Fruit fly (Drosophila melanogaster) whole organism, embryonic: ENCODE results near the gene RIOK2.
A peak's percentile ranks its signal among the peaks of the same experiment; 100 is the strongest.

Experiments
- B-H2 ChIP-seq: fragments of 200-800 bp; sonication (Bioruptor generic); optimal IDR thresholded peaks from 2 replicates; lab custom pipeline; 2018; ENCODE audit warnings: missing biosample characterization, mild to moderate bottlenecking, missing genetic modification characterization
- CG10209 ChIP-seq: fragments of 200-800 bp; sonication (Bioruptor generic); optimal IDR thresholded peaks from 3 replicates; lab custom pipeline; 2017; ENCODE audit warnings: missing biosample characterization, mild to moderate bottlenecking, missing genetic modification characterization, missing genetic modification reagents
- CG12219 ChIP-seq: fragments of 200-800 bp; sonication (Bioruptor generic); optimal IDR thresholded peaks from 3 replicates; lab custom pipeline; 2018; ENCODE audit warnings: missing biosample characterization, mild to moderate bottlenecking, missing genetic modification characterization
- CG13894 ChIP-seq: fragments of 200-800 bp; sonication (Bioruptor generic); optimal IDR thresholded peaks from 3 replicates; lab custom pipeline; 2018; ENCODE audit warnings: missing biosample characterization, mild to moderate bottlenecking, missing genetic modification characterization, moderate library complexity
- CG14014 ChIP-seq: fragments of 200-800 bp; sonication (Bioruptor generic); IDR thresholded peaks from 2 replicates; pipeline ENCODE4 v1.3.6; 2022; ENCODE audit warnings: missing biosample characterization, missing genetic modification characterization
- CG14441 ChIP-seq: fragments of 200-800 bp; sonication (Bioruptor generic); IDR thresholded peaks from 2 replicates; pipeline ENCODE4 v1.3.6; 2022; ENCODE audit warnings: missing biosample characterization, missing genetic modification characterization
- CG15601 ChIP-seq: fragments of 200-800 bp; sonication (Bioruptor generic); optimal IDR thresholded peaks from 3 replicates; lab custom pipeline; 2019; ENCODE audit warnings: missing biosample characterization, mild to moderate bottlenecking, missing genetic modification characterization, moderate library complexity
- CG16813 ChIP-seq: fragments of 200-800 bp; sonication (Bioruptor generic); IDR thresholded peaks from 3 replicates; pipeline ENCODE4 v1.3.6; 2022; ENCODE audit warnings: missing biosample characterization, missing genetic modification characterization; ENCODE audit not compliant: partially characterized antibody
- CG17186 ChIP-seq: fragments of 200-800 bp; sonication (Bioruptor generic); optimal IDR thresholded peaks from 3 replicates; lab custom pipeline; 2017; ENCODE audit warnings: missing biosample characterization, missing genetic modification reagents, missing genetic modification characterization
- CG2712 ChIP-seq: fragments of 200-800 bp; optimal IDR thresholded peaks from 3 replicates; lab custom pipeline; 2019; ENCODE audit warnings: missing biosample characterization, mild to moderate bottlenecking, missing genetic modification characterization, moderate library complexity
- CG3847 ChIP-seq: fragments of 200-800 bp; sonication (Bioruptor generic); IDR thresholded peaks from 2 replicates; pipeline ENCODE4 v1.3.6; 2022; ENCODE audit warnings: missing biosample characterization, missing genetic modification characterization
- CG43689 ChIP-seq: fragments of 200-800 bp; sonication (Bioruptor generic); IDR thresholded peaks from 2 replicates; pipeline ENCODE4 v1.3.6; 2022; ENCODE audit warnings: missing biosample characterization, missing genetic modification characterization
- CG5953 ChIP-seq: fragments of 200-800 bp; sonication (Bioruptor generic); IDR thresholded peaks from 2 replicates; pipeline ENCODE4 v1.3.6; 2022; ENCODE audit warnings: missing biosample characterization, missing genetic modification characterization
- CG6791 ChIP-seq: fragments of 200-800 bp; sonication (Bioruptor generic); IDR thresholded peaks from 3 replicates; pipeline ENCODE4 v1.3.6; 2022; ENCODE audit warnings: missing biosample characterization, missing genetic modification characterization; ENCODE audit not compliant: partially characterized antibody
- CG6854 ChIP-seq: fragments of 200-800 bp; sonication (Bioruptor generic); optimal IDR thresholded peaks from 3 replicates; lab custom pipeline; 2017; ENCODE audit warnings: missing biosample characterization, mild to moderate bottlenecking, missing genetic modification characterization
- CG7372 ChIP-seq: fragments of 200-800 bp; sonication (Bioruptor generic); IDR thresholded peaks from 2 replicates; pipeline ENCODE4 v1.3.6; 2022; ENCODE audit warnings: missing biosample characterization, missing genetic modification characterization
- CG9817 ChIP-seq: fragments of 200-800 bp; sonication (Bioruptor generic); optimal IDR thresholded peaks from 2 replicates; lab custom pipeline; 2018; ENCODE audit warnings: missing biosample characterization, mild to moderate bottlenecking, missing genetic modification characterization, moderate library complexity
- CHES-1-like ChIP-seq: fragments of 200-800 bp; sonication (Bioruptor generic); optimal IDR thresholded peaks from 2 replicates; lab custom pipeline; 2016; ENCODE audit warnings: missing biosample characterization, missing genetic modification characterization
- Doc2 ChIP-seq: fragments of 200-800 bp; sonication (Bioruptor generic); IDR thresholded peaks from 2 replicates; pipeline ENCODE4 v1.3.6; 2022; ENCODE audit warnings: missing biosample characterization, missing genetic modification characterization
- Gsc ChIP-seq: fragments of 200-800 bp; sonication (Bioruptor generic); IDR thresholded peaks from 2 replicates; pipeline ENCODE4 v1.3.6; 2022; ENCODE audit warnings: missing biosample characterization, missing genetic modification characterization
- HmgD ChIP-seq: fragments of 200-800 bp; sonication (Bioruptor generic); optimal IDR thresholded peaks from 3 replicates; lab custom pipeline; 2016; ENCODE audit warnings: missing biosample characterization, missing genetic modification characterization
- Hr78 ChIP-seq, 2 experiments: fragments of 200-800 bp in 1 of 2; fragments of >200 bp in 1 of 2; sonication (Bioruptor generic) in 1 of 2; optimal IDR thresholded peaks; 2 replicates each; lab custom pipeline; 2017 to 2019; ENCODE audit warnings: missing biosample characterization in 2 of 2, missing genetic modification characterization in 2 of 2, mild to moderate bottlenecking in 1 of 2, moderate library complexity in 1 of 2
- Jarid2 ChIP-seq: fragments of 200-800 bp; sonication (Bioruptor generic); optimal IDR thresholded peaks from 3 replicates; lab custom pipeline; 2017; ENCODE audit warnings: mild to moderate bottlenecking, missing biosample characterization, missing genetic modification reagents, missing genetic modification characterization
- Lpt ChIP-seq: fragments of >200 bp; optimal IDR thresholded peaks from 2 replicates; lab custom pipeline; 2018; ENCODE audit warnings: missing biosample characterization, missing genetic modification characterization
- MBD-R2 ChIP-seq: fragments of 200-800 bp; sonication (Bioruptor generic); IDR thresholded peaks from 2 replicates; pipeline ENCODE4 v1.3.6; 2022; ENCODE audit warnings: missing biosample characterization, missing genetic modification characterization
- Mes4 ChIP-seq: fragments of 200-800 bp; sonication (Bioruptor generic); optimal IDR thresholded peaks from 2 replicates; lab custom pipeline; 2016; ENCODE audit warnings: missing biosample characterization, missing genetic modification characterization
- PHDP ChIP-seq: fragments of 200-800 bp; sonication (Bioruptor generic); optimal IDR thresholded peaks from 3 replicates; lab custom pipeline; 2018; ENCODE audit warnings: missing biosample characterization, mild to moderate bottlenecking, missing genetic modification characterization, moderate library complexity
- Rfx ChIP-seq: fragments of 200-800 bp; sonication (Bioruptor generic); IDR thresholded peaks from 2 replicates; pipeline ENCODE4 v1.3.6; 2022; ENCODE audit warnings: missing biosample characterization, missing genetic modification characterization
- Stat92E ChIP-seq, 3 experiments: fragments of >200 bp in 2 of 3; fragments of 200-800 bp in 1 of 3; sonication (Bioruptor generic) in 1 of 3; optimal IDR thresholded peaks; 2 replicates each; lab custom pipeline; 2017 to 2019; ENCODE audit warnings: missing biosample characterization in 3 of 3, missing genetic modification characterization in 3 of 3, mild to moderate bottlenecking in 1 of 3, moderate library complexity in 1 of 3
- ara ChIP-seq: fragments of 200-800 bp; sonication (Bioruptor generic); IDR thresholded peaks from 2 replicates; pipeline ENCODE4 v1.3.6; 2022; ENCODE audit warnings: missing biosample characterization, missing genetic modification characterization
- chm ChIP-seq: fragments of 200-800 bp; sonication (Bioruptor generic); IDR thresholded peaks from 2 replicates; pipeline ENCODE4 v1.3.6; 2022; ENCODE audit warnings: missing biosample characterization, missing genetic modification characterization
- ci ChIP-seq: fragments of 200-800 bp; sonication (Bioruptor generic); IDR thresholded peaks from 3 replicates; pipeline ENCODE4 v1.3.6; 2022; ENCODE audit warnings: missing biosample characterization, missing genetic modification characterization
- cwo ChIP-seq: fragments of 200-800 bp; sonication (Bioruptor generic); optimal IDR thresholded peaks from 3 replicates; lab custom pipeline; 2017; ENCODE audit warnings: missing biosample characterization, missing genetic modification characterization, mild to moderate bottlenecking, moderate library complexity, missing genetic modification reagents
- dmrt99B ChIP-seq: fragments of 200-800 bp; sonication (Bioruptor generic); optimal IDR thresholded peaks from 2 replicates; lab custom pipeline; 2018; ENCODE audit warnings: missing biosample characterization, mild to moderate bottlenecking, missing genetic modification characterization, moderate library complexity
- eve ChIP-seq, 2 experiments: fragments of >200 bp; optimal IDR thresholded peaks; 2 replicates each; lab custom pipeline; 2017; ENCODE audit warnings: missing biosample characterization in 2 of 2, missing genetic modification characterization in 2 of 2
- exex ChIP-seq: fragments of 200-800 bp; sonication (Bioruptor generic); optimal IDR thresholded peaks from 4 replicates; lab custom pipeline; 2018; ENCODE audit warnings: missing biosample characterization, mild to moderate bottlenecking, missing genetic modification characterization, moderate library complexity
- fd102C ChIP-seq: fragments of 200-800 bp; sonication (Bioruptor generic); optimal IDR thresholded peaks from 2 replicates; lab custom pipeline; 2018; ENCODE audit warnings: missing biosample characterization, mild to moderate bottlenecking, missing genetic modification characterization, moderate library complexity
- fru ChIP-seq: fragments of >200 bp; optimal IDR thresholded peaks from 2 replicates; lab custom pipeline; 2017
- kay ChIP-seq: fragments of 200-800 bp; sonication (Bioruptor generic); optimal IDR thresholded peaks from 2 replicates; lab custom pipeline; 2016; ENCODE audit warnings: missing biosample characterization, missing genetic modification characterization
- lbe ChIP-seq: fragments of 200-800 bp; sonication (Bioruptor generic); optimal IDR thresholded peaks from 2 replicates; lab custom pipeline; 2016; ENCODE audit warnings: missing biosample characterization, mild to moderate bottlenecking, missing genetic modification characterization
- lilli ChIP-seq: fragments of 200-800 bp; sonication (Bioruptor generic); optimal IDR thresholded peaks from 3 replicates; lab custom pipeline; 2016; ENCODE audit warnings: missing biosample characterization, missing genetic modification characterization
- mld ChIP-seq: fragments of 200-800 bp; sonication (Bioruptor generic); IDR thresholded peaks from 3 replicates; pipeline ENCODE4 v1.3.6; 2022; ENCODE audit warnings: missing biosample characterization, missing genetic modification characterization; ENCODE audit not compliant: partially characterized antibody
- nerfin-2 ChIP-seq: fragments of 200-800 bp; sonication (Bioruptor generic); IDR thresholded peaks from 2 replicates; pipeline ENCODE4 v1.3.6; 2022; ENCODE audit warnings: missing biosample characterization, missing genetic modification characterization; ENCODE audit not compliant: partially characterized antibody
- p53 ChIP-seq: fragments of 200-800 bp; sonication (Bioruptor generic); optimal IDR thresholded peaks from 2 replicates; lab custom pipeline; 2016; ENCODE audit warnings: missing biosample characterization, missing genetic modification characterization
- salm ChIP-seq: fragments of 200-800 bp; sonication (Bioruptor generic); optimal IDR thresholded peaks from 2 replicates; lab custom pipeline; 2018; ENCODE audit warnings: missing biosample characterization, mild to moderate bottlenecking, missing genetic modification characterization
- sens-2 ChIP-seq: fragments of 200-800 bp; sonication (Bioruptor generic); IDR thresholded peaks from 2 replicates; pipeline ENCODE4 v1.3.6; 2022; ENCODE audit warnings: missing biosample characterization, missing genetic modification characterization
- so ChIP-seq: fragments of 200-800 bp; sonication (Bioruptor generic); IDR thresholded peaks from 3 replicates; pipeline ENCODE4 v1.3.6; 2022; ENCODE audit warnings: missing biosample characterization, missing genetic modification characterization
- twi ChIP-seq: fragments of 200-800 bp; optimal IDR thresholded peaks from 2 replicates; lab custom pipeline; 2019; ENCODE audit warnings: missing biosample characterization, mild to moderate bottlenecking, missing genetic modification characterization, moderate library complexity
- vfl ChIP-seq: fragments of 200-800 bp; sonication (Bioruptor generic); optimal IDR thresholded peaks from 2 replicates; lab custom pipeline; 2016; ENCODE audit warnings: missing biosample characterization, missing genetic modification characterization
- vvl ChIP-seq: fragments of 200-800 bp; sonication (Bioruptor generic); IDR thresholded peaks from 2 replicates; pipeline ENCODE4 v1.3.6; 2022; ENCODE audit warnings: missing biosample characterization, missing genetic modification characterization
- zfh1 ChIP-seq: fragments of 200-800 bp; sonication (Bioruptor generic); IDR thresholded peaks from 3 replicates; pipeline ENCODE4 v1.3.6; 2022; ENCODE audit warnings: missing biosample characterization, missing genetic modification characterization

Gene RIOK2

dm6 chr3R:25221203-25221807 is 44.3 kb upstream of the RIOK2 start, which contains the start of gene Alg9 (continued):
- TF ChIP-seq Mes4 (GFP tag; lab: Kevin White, UChicago) (no peak), CG2712 (tag; lab: Kevin White, UChicago) (no peak), CG15601 (tag; lab: Kevin White, UChicago) (no peak), ara (GFP tag; lab: Robert Waterston, UW) (no peak), vfl (GFP tag; lab: Kevin White, UChicago) (no peak), mld (GFP tag; lab: Robert Waterston, UW) (peak; percentile 88), Jarid2 (GFP tag; lab: Kevin White, UChicago) (no peak), Gsc (GFP tag; lab: Robert Waterston, UW) (no peak), CG7372 (GFP tag; lab: Robert Waterston, UW) (no peak), nerfin-2 (GFP tag; lab: Robert Waterston, UW) (peak; percentile 93), CG13894 (tag; lab: Kevin White, UChicago) (no peak), zfh1 (GFP tag; lab: Robert Waterston, UW) (no peak), kay (no peak), vvl (GFP tag; lab: Robert Waterston, UW) (0 out of 2 replicates have a peak, but pooled peaks have one; percentile 37), CG3847 (GFP tag; lab: Robert Waterston, UW) (no peak), HmgD (peak; percentile 46), chm (GFP tag; lab: Robert Waterston, UW) (no peak), CG6854 (GFP tag; lab: Kevin White, UChicago) (no peak), so (GFP tag; lab: Robert Waterston, UW) (no peak), CG17186 (GFP tag; lab: Kevin White, UChicago) (peak; percentile 2), dmrt99B (no peak), lilli (GFP tag; lab: Kevin White, UChicago) (no peak), CG43689 (no peak), p53 (GFP tag; lab: Kevin White, UChicago) (no peak), CG5953 (GFP tag; lab: Robert Waterston, UW) (no peak), Rfx (GFP tag; lab: Robert Waterston, UW) (peak; percentile 34; the same call in 1 of the 2 replicates), CG10209 (GFP tag; lab: Kevin White, UChicago) (no peak), B-H2 (no peak), ci (GFP tag; lab: Robert Waterston, UW) (no peak), CG14441 (GFP tag; lab: Robert Waterston, UW) (no peak), CG12219 (no peak), fru (lab: Kevin White, UChicago) (no peak), sens-2 (GFP tag; lab: Robert Waterston, UW) (no peak), MBD-R2 (GFP tag; lab: Robert Waterston, UW) (peak; percentile 72; the same call in 1 of the 2 replicates), salm (tag; lab: Kevin White, UChicago) (no peak), Hr78 (GFP tag; optimal IDR thresholded peaks at IDR 0.05; lab: Kevin White, UChicago) (no peak), Stat92E (GFP tag; optimal IDR thresholded peaks at IDR 0.05; lab: Kevin White, UChicago) (no peak), exex (no peak), CHES-1-like (GFP tag; lab: Kevin White, UChicago) (no peak), PHDP (tag; lab: Kevin White, UChicago) (no peak), CG9817 (tag; lab: Kevin White, UChicago) (no peak), CG6791 (GFP tag; lab: Robert Waterston, UW) (peak; percentile 92), twi (no peak), eve (GFP tag; optimal IDR thresholded peaks at IDR 0.05; lab: Kevin White, UChicago) (no peak), CG16813 (peak; percentile 89), fd102C (no peak), lbe (GFP tag; lab: Kevin White, UChicago) (no peak), Lpt (GFP tag; lab: Kevin White, UChicago) (no peak), cwo (GFP tag; lab: Kevin White, UChicago) (no peak), Doc2 (GFP tag; lab: Robert Waterston, UW) (no peak), CG14014 (no peak)
